Worm (Caenorhabditis elegans) whole organism, L1 larva: ENCODE measurements around the gene C25E10.16.

Source experiments
- ceh-63 ChIP-seq: fragments of 200-800 bp; sonication (Bioruptor generic); optimal IDR thresholded peaks from 2 replicates; lab custom pipeline; 2018; ENCODE audit warnings: mild to moderate bottlenecking, missing genetic modification characterization, missing compliant biosample characterization
- jun-1 ChIP-seq: fragments of 150-350 bp; optimal IDR thresholded peaks from 2 replicates; lab custom pipeline; 2014; ENCODE audit warnings: missing biosample characterization, missing genetic modification reagents, missing genetic modification characterization
- lin-39 ChIP-seq: fragments of 150-350 bp; optimal IDR thresholded peaks from 2 replicates; lab custom pipeline; 2014; ENCODE audit warnings: missing biosample characterization, missing genetic modification reagents, missing genetic modification characterization
- nhr-84 ChIP-seq: sonication (generic microtip); optimal IDR thresholded peaks from 2 replicates; lab custom pipeline; 2017; ENCODE audit warnings: missing biosample characterization, missing genetic modification characterization
- unc-30 ChIP-seq: sonication (generic microtip); optimal IDR thresholded peaks from 2 replicates; lab custom pipeline; 2017; ENCODE audit warnings: missing biosample characterization, missing genetic modification characterization
- unc-62 ChIP-seq: fragments of 150-350 bp; optimal IDR thresholded peaks from 2 replicates; lab custom pipeline; 2014; ENCODE audit warnings: missing biosample characterization, missing genetic modification reagents, missing genetic modification characterization
- unc-86 ChIP-seq: sonication (generic microtip); optimal IDR thresholded peaks from 2 replicates; lab custom pipeline; 2016; ENCODE audit warnings: missing genetic modification characterization, missing compliant biosample characterization
- zag-1 ChIP-seq: fragments of 150-350 bp; optimal IDR thresholded peaks from 2 replicates; lab custom pipeline; 2014; ENCODE audit warnings: missing biosample characterization, missing genetic modification characterization
- ztf-11 ChIP-seq, 2 experiments: sonication (generic microtip); optimal IDR thresholded peaks; 2 replicates each; lab custom pipeline; 2016 to 2017; ENCODE audit warnings: missing genetic modification characterization in 2 of 2, missing biosample characterization in 1 of 2, missing compliant biosample characterization in 1 of 2

DNA sequence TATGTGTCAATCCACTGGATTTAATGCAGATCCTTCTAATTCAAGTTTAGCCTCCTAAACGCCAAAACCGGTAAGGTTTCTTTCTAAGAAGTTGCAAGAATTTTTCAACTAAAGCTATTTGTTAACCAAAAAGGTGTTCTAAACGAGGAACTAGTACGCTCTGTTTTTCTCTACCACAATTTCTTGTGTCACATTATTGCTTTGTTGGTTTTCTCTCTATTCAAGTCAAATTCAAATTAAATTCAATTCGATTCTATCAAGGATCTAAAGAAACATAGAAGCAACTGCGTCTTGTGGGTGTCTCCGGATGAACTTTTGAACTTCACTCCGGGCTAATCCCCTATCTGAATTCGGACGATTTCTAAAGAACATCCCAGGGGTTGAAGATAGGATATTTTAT is 42.9 kb downstream of the C25E10.16 start, which contains the start of gene oac-40:
- TF ChIP-seq unc-86 (tag; lab: Kevin White, UChicago) (no peak), unc-62 (no peak), ceh-63 (no peak), ztf-11 (tag; optimal IDR thresholded peaks at IDR 0.05; lab: Kevin White, UChicago) (no peak), nhr-84 (tag; lab: Kevin White, UChicago) (no peak), lin-39 (no peak), unc-30 (tag; lab: Kevin White, UChicago) (no peak), jun-1 (no peak), zag-1 (tag; lab: Kevin White, UChicago) (no peak)
